Worm (Caenorhabditis elegans) whole organism, young adult: ENCODE data around the gene fbxa-182.

ENCODE experiments used
- C06A6.2 ChIP-seq: fragments of 200-800 bp; sonication (Bioruptor generic); conservative IDR thresholded peaks from 2 replicates; pipeline ENCODE4 v1.3.6; 2022; ENCODE audit warnings: missing genetic modification characterization, missing compliant biosample characterization
- F22D6.2 ChIP-seq: sonication (generic microtip); optimal IDR thresholded peaks from 2 replicates; lab custom pipeline; 2016; ENCODE audit warnings: mild to moderate bottlenecking, missing genetic modification characterization, missing compliant biosample characterization
- F39B2.1 ChIP-seq: fragments of 200-800 bp; sonication (Bioruptor generic); IDR thresholded peaks from 2 replicates; pipeline ENCODE4 v1.3.6; 2022; ENCODE audit warnings: missing genetic modification reagents, missing genetic modification characterization, missing compliant biosample characterization
- F49E8.2 ChIP-seq: sonication (generic microtip); optimal IDR thresholded peaks from 3 replicates; lab custom pipeline; 2017; ENCODE audit warnings: missing genetic modification characterization, mild to moderate bottlenecking, missing compliant biosample characterization, antibody characterized with exemption, moderate library complexity; ENCODE audit not compliant: insufficient read depth
- F57A8.1 ChIP-seq: fragments of 200-800 bp; sonication (Bioruptor generic); optimal IDR thresholded peaks from 2 replicates; lab custom pipeline; 2018; ENCODE audit warnings: mild to moderate bottlenecking, missing genetic modification characterization, moderate library complexity, missing compliant biosample characterization
- F57C9.4 ChIP-seq: sonication (generic microtip); optimal IDR thresholded peaks from 2 replicates; lab custom pipeline; 2017; ENCODE audit warnings: mild to moderate bottlenecking, missing genetic modification characterization, missing compliant biosample characterization
- Y95B8A.8 ChIP-seq: fragments of 200-800 bp; sonication (Bioruptor generic); IDR thresholded peaks from 2 replicates; pipeline ENCODE4 v1.3.6; 2022; ENCODE audit warnings: missing genetic modification reagents, missing genetic modification characterization, missing compliant biosample characterization
- aptf-2 ChIP-seq: fragments of 200-800 bp; sonication (Bioruptor generic); conservative IDR thresholded peaks from 2 replicates; pipeline ENCODE4 v1.3.6; 2022; ENCODE audit warnings: missing genetic modification reagents, missing genetic modification characterization, missing compliant biosample characterization
- attf-6 ChIP-seq: fragments of 200-800 bp; sonication (Bioruptor generic); IDR thresholded peaks from 2 replicates; pipeline ENCODE4 v1.3.6; 2022; ENCODE audit warnings: missing genetic modification reagents, missing genetic modification characterization, missing compliant biosample characterization
- ceh-27 ChIP-seq: fragments of 200-800 bp; sonication (Bioruptor generic); optimal IDR thresholded peaks from 2 replicates; lab custom pipeline; 2018; ENCODE audit warnings: mild to moderate bottlenecking, missing genetic modification characterization, moderate library complexity, missing compliant biosample characterization
- ceh-40 ChIP-seq: fragments of 200-800 bp; sonication (Bioruptor generic); IDR thresholded peaks from 2 replicates; pipeline ENCODE4 v1.3.6; 2022; ENCODE audit warnings: missing genetic modification characterization, missing compliant biosample characterization
- die-1 ChIP-seq: sonication (generic microtip); optimal IDR thresholded peaks from 2 replicates; lab custom pipeline; 2016; ENCODE audit warnings: missing genotype, mild to moderate bottlenecking, missing genetic modification characterization, missing compliant biosample characterization
- dpff-1 ChIP-seq: sonication (generic microtip); optimal IDR thresholded peaks from 2 replicates; lab custom pipeline; 2017; ENCODE audit warnings: mild to moderate bottlenecking, missing genetic modification characterization, missing compliant biosample characterization
- egl-18 ChIP-seq: fragments of 200-800 bp; sonication (Bioruptor generic); IDR thresholded peaks from 2 replicates; pipeline ENCODE4 v1.3.6; 2022; ENCODE audit warnings: missing genetic modification reagents, missing genetic modification characterization, missing compliant biosample characterization
- him-1 ChIP-seq: sonication (generic microtip); optimal IDR thresholded peaks from 2 replicates; lab custom pipeline; 2016; ENCODE audit warnings: missing genotype, missing genetic modification reagents, missing genetic modification characterization, missing compliant biosample characterization
- hmg-1.2 ChIP-seq: fragments of 200-800 bp; sonication (Bioruptor generic); IDR thresholded peaks from 2 replicates; pipeline ENCODE4 v1.3.6; 2022; ENCODE audit warnings: missing genetic modification reagents, missing genetic modification characterization, missing compliant biosample characterization
- hmg-20 ChIP-seq: fragments of 200-800 bp; sonication (Bioruptor generic); IDR thresholded peaks from 2 replicates; pipeline ENCODE4 v1.3.6; 2022; ENCODE audit warnings: missing genetic modification reagents, missing genetic modification characterization, missing compliant biosample characterization
- lag-1 ChIP-seq: fragments of 200-800 bp; sonication (Bioruptor generic); IDR thresholded peaks from 2 replicates; pipeline ENCODE4 v1.3.6; 2022; ENCODE audit warnings: missing genetic modification reagents, missing genetic modification characterization, missing compliant biosample characterization
- lsl-1 ChIP-seq: fragments of 200-800 bp; sonication (Bioruptor generic); optimal IDR thresholded peaks from 2 replicates; lab custom pipeline; 2018; ENCODE audit warnings: mild to moderate bottlenecking, missing genetic modification characterization, moderate library complexity, missing compliant biosample characterization
- madf-8 ChIP-seq: fragments of 200-800 bp; sonication (Bioruptor generic); conservative IDR thresholded peaks from 2 replicates; pipeline ENCODE4 v1.3.6; 2022; ENCODE audit warnings: missing genetic modification reagents, missing genetic modification characterization, missing compliant biosample characterization
- mes-4 ChIP-seq: sonication (generic microtip); optimal IDR thresholded peaks from 2 replicates; lab custom pipeline; 2016; ENCODE audit warnings: missing genotype, missing genetic modification characterization, missing compliant biosample characterization
- nhr-80 ChIP-seq: sonication (generic microtip); optimal IDR thresholded peaks from 2 replicates; lab custom pipeline; 2016; ENCODE audit warnings: missing genetic modification characterization, missing compliant biosample characterization
- nhr-90 ChIP-seq: sonication (generic microtip); optimal IDR thresholded peaks from 2 replicates; lab custom pipeline; 2016; ENCODE audit warnings: missing genotype, mild to moderate bottlenecking, missing genetic modification characterization, missing compliant biosample characterization
- pbrm-1 ChIP-seq: fragments of 200-800 bp; sonication (Bioruptor generic); IDR thresholded peaks from 2 replicates; pipeline ENCODE4 v1.3.6; 2022; ENCODE audit warnings: missing genetic modification reagents, missing genetic modification characterization, missing compliant biosample characterization
- pha-4 ChIP-seq: fragments of 150-350 bp; sonication (generic microtip); optimal IDR thresholded peaks from 2 replicates; lab custom pipeline; 2014; ENCODE audit warnings: missing biosample characterization, missing genetic modification reagents, missing genetic modification characterization
- repo-1 ChIP-seq: sonication (generic microtip); optimal IDR thresholded peaks from 2 replicates; lab custom pipeline; 2017; ENCODE audit warnings: mild to moderate bottlenecking, missing genetic modification characterization, missing compliant biosample characterization
- sdz-38 ChIP-seq: sonication (generic microtip); optimal IDR thresholded peaks from 2 replicates; lab custom pipeline; 2016; ENCODE audit warnings: missing genotype, missing genetic modification characterization, missing compliant biosample characterization
- snpc-1.3 ChIP-seq: sonication (generic microtip); optimal IDR thresholded peaks from 2 replicates; lab custom pipeline; 2017; ENCODE audit warnings: missing genetic modification characterization, mild to moderate bottlenecking, missing compliant biosample characterization, antibody characterized with exemption, moderate library complexity, missing genotype, missing genetic modification reagents; ENCODE audit not compliant: insufficient read depth
- tbp1 ChIP-seq: fragments of 200-800 bp; sonication (Bioruptor generic); optimal IDR thresholded peaks from 2 replicates; lab custom pipeline; 2018; ENCODE audit warnings: mild to moderate bottlenecking, missing genetic modification characterization, missing compliant biosample characterization
- zfh-2 ChIP-seq: fragments of 200-800 bp; sonication (Bioruptor generic); conservative IDR thresholded peaks from 2 replicates; pipeline ENCODE4 v1.3.6; 2022; ENCODE audit warnings: missing genetic modification reagents, missing genetic modification characterization, missing compliant biosample characterization
- ztf-26 ChIP-seq: sonication (generic microtip); optimal IDR thresholded peaks from 2 replicates; lab custom pipeline; 2017; ENCODE audit warnings: missing genetic modification characterization, missing compliant biosample characterization
- ztf-28 ChIP-seq: fragments of 200-800 bp; sonication (Bioruptor generic); IDR thresholded peaks from 2 replicates; pipeline ENCODE4 v1.3.6; 2022; ENCODE audit warnings: missing genetic modification reagents, missing genetic modification characterization, missing compliant biosample characterization
- ztf-3 ChIP-seq: fragments of 200-800 bp; sonication (Bioruptor generic); optimal IDR thresholded peaks from 2 replicates; lab custom pipeline; 2018; ENCODE audit warnings: mild to moderate bottlenecking, missing genetic modification characterization, missing compliant biosample characterization

fbxa-182 gene

ce11 chrII:2446727-2447126 is 34.2 kb upstream of the fbxa-182 start:
- TF ChIP-seq lag-1 = no peak

- TF ChIP-seq pha-4 (tag; lab: Kevin White, UChicago) (no peak), zfh-2 (GFP tag; lab: Robert Waterston, UW) (peak; percentile 55; the same call in 1 of the 2 replicates)
Observed at ce11 chrII:2445164-2445563, 32.6 kb upstream of the fbxa-182 start.

ce11 chrII:2442979-2443378 is 30.4 kb upstream of the fbxa-182 start, which contains the start of gene vab-19:
Gene vab-19 (plus strand): TSS chrII:2443279.
- TF ChIP-seq him-1 (tag; lab: Kevin White, UChicago) (no peak), pbrm-1 (GFP tag; lab: Robert Waterston, UW) (no peak), tbp1 (GFP tag; lab: Kevin White, UChicago) (no peak), ceh-27 (no peak), attf-6 (no peak), Y95B8A.8 (no peak), snpc-1.3 (tag; lab: Kevin White, UChicago) (no peak), sdz-38 (tag; lab: Kevin White, UChicago) (no peak), F57C9.4 (tag; lab: Kevin White, UChicago) (no peak), ztf-26 (tag; lab: Kevin White, UChicago) (no peak), ztf-3 (GFP tag; lab: Kevin White, UChicago) (no peak), lsl-1 (GFP tag; lab: Kevin White, UChicago) (no peak)

ce11 chrII:2442243-2442642 is 29.7 kb upstream of the fbxa-182 start:
- TF ChIP-seq nhr-80 (peak; percentile 30), madf-8 (no peak)

ce11 chrII:2440312-2440711 is 27.8 kb upstream of the fbxa-182 start:
- TF ChIP-seq hmg-1.2 (GFP tag; lab: Robert Waterston, UW) = peak; percentile 51
- TF ChIP-seq hmg-20 (GFP tag; lab: Robert Waterston, UW) = no peak
- TF ChIP-seq, all 124 proteins: peak for 1

- TF ChIP-seq die-1 (tag; lab: Kevin White, UChicago) (no peak), F49E8.2 (tag; lab: Kevin White, UChicago) (no peak), ztf-28 (GFP tag; lab: Robert Waterston, UW) (no peak), F22D6.2 (tag; lab: Kevin White, UChicago) (no peak), dpff-1 (tag; lab: Kevin White, UChicago) (no peak), snpc-1.3 (tag; lab: Kevin White, UChicago) (no peak), aptf-2 (GFP tag; lab: Robert Waterston, UW) (no peak), nhr-90 (tag; lab: Kevin White, UChicago) (no peak), F39B2.1 (GFP tag; lab: Robert Waterston, UW) (no peak)
Observed at ce11 chrII:2438944-2439343, 26.4 kb upstream of the fbxa-182 start.

- no peak for TF ChIP-seq C06A6.2 (GFP tag; lab: Robert Waterston, UW)
- no peak for TF ChIP-seq ceh-40 (GFP tag; lab: Robert Waterston, UW)
- TF ChIP-seq mes-4 = no peak
- no peak for TF ChIP-seq F57A8.1 (GFP tag; lab: Kevin White, UChicago)
- TF ChIP-seq repo-1 (tag; lab: Kevin White, UChicago) = no peak
- TF ChIP-seq ztf-3 (GFP tag; lab: Kevin White, UChicago) = no peak
- TF ChIP-seq egl-18 (GFP tag; lab: Robert Waterston, UW) = no peak
Observed at ce11 chrII:2438180-2438579, 25.6 kb upstream of the fbxa-182 start.
